Fruit fly (Drosophila melanogaster) whole organism, adult: ENCODE results near the gene BTBD9.

Experiments used
- CG14711 ChIP-seq: fragments of 200-800 bp; sonication (Bioruptor generic); optimal IDR thresholded peaks from 2 replicates; lab custom pipeline; 2018; ENCODE audit warnings: missing biosample characterization, mild to moderate bottlenecking, missing genetic modification characterization, moderate library complexity
- Mnt ChIP-seq: fragments of 200-800 bp; sonication (Bioruptor generic); optimal IDR thresholded peaks from 2 replicates; lab custom pipeline; 2016; ENCODE audit warnings: missing biosample characterization, mild to moderate bottlenecking, missing genetic modification characterization
- pad ChIP-seq: fragments of 200-800 bp; sonication (Bioruptor generic); optimal IDR thresholded peaks from 3 replicates; lab custom pipeline; 2017; ENCODE audit warnings: missing biosample characterization, missing genetic modification characterization, mild to moderate bottlenecking, moderate library complexity, missing genetic modification reagents

DNA sequence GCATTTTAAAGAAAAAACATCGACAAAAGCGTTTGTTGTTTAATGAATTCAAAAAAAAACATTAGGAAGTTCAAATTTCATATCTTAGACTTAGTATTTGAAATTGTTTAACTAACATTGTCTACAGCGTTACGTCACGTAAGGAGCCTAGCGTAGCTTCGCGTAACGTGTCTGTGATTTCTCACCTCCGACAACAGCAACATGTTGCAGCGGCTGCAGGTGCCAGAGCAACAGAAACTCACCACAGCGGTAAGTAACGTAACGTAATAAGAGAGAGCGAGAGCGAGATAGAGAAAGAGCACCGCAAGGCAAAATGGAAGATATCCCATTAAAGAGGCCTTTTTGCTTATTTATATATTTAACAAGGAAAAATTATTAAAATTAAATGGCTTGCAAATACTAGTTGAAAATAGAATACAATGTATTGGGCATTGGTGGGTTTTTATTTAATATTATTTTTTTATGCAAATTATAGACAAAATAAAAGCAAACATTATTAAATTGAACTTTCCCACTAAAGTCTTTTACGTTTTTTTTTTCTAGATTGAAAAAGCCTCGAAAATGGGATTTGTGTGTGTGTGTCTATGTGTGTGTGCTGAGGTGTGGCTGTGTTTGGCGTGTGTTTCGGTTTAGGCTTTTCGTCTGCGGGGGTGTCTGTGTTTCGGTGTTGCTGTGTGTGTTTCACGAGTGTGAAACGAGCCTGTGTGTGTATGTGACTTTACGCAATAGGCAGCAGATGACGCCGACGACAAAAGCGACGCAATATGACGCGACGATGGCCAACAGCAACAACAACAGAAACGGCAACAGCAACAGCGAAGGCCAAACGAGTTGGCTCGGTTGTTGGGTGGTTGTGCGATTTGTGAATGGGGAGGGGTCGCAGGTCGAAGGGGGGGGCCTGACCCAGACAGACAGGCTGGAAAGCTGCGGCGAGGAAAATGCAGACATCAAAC lies 38.1 kb upstream of the BTBD9 start:
- no peak for TF ChIP-seq Mnt (GFP tag; lab: Kevin White, UChicago)
- no peak for TF ChIP-seq pad (GFP tag; lab: Kevin White, UChicago)
- TF ChIP-seq CG14711 = no peak
